Worm (Caenorhabditis elegans) whole organism, L1 larva: ENCODE data around the gene Y6E2A.7.

Experiments used
- C04F5.9 ChIP-seq: sonication (generic microtip); optimal IDR thresholded peaks from 2 replicates; lab custom pipeline; 2016; ENCODE audit warnings: missing genetic modification characterization, missing compliant biosample characterization
- ama-1 ChIP-seq: fragments of 150-350 bp; optimal IDR thresholded peaks from 2 replicates; lab custom pipeline; 2014
- egl-27 ChIP-seq, 2 experiments: fragments of 150-350 bp in 1 of 2; sonication (generic microtip); optimal IDR thresholded peaks; 3 replicates each; lab custom pipeline; 2017 to 2018; ENCODE audit warnings: missing biosample characterization in 2 of 2, missing genetic modification characterization in 2 of 2, missing genetic modification reagents in 2 of 2
- isw-1 ChIP-seq: fragments of 200-800 bp; sonication (Bioruptor generic); IDR thresholded peaks from 2 replicates; pipeline ENCODE4 v1.3.6; 2022; ENCODE audit warnings: missing genetic modification characterization, missing compliant biosample characterization
- jun-1 ChIP-seq: fragments of 150-350 bp; optimal IDR thresholded peaks from 2 replicates; lab custom pipeline; 2014; ENCODE audit warnings: missing biosample characterization, missing genetic modification reagents, missing genetic modification characterization
- lin-13 ChIP-seq: fragments of 150-350 bp; optimal IDR thresholded peaks from 2 replicates; lab custom pipeline; 2014; ENCODE audit warnings: missing biosample characterization, missing genetic modification reagents, missing genetic modification characterization
- lin-15B ChIP-seq: fragments of 150-350 bp; sonication (generic microtip); optimal IDR thresholded peaks from 3 replicates; lab custom pipeline; 2014; ENCODE audit warnings: missing biosample characterization, missing genetic modification characterization
- lin-39 ChIP-seq: fragments of 150-350 bp; optimal IDR thresholded peaks from 2 replicates; lab custom pipeline; 2014; ENCODE audit warnings: missing biosample characterization, missing genetic modification reagents, missing genetic modification characterization
- nhr-76 ChIP-seq: sonication (generic microtip); optimal IDR thresholded peaks from 2 replicates; lab custom pipeline; 2017; ENCODE audit warnings: missing biosample characterization, missing genetic modification characterization
- nhr-77 ChIP-seq: fragments of 150-350 bp; optimal IDR thresholded peaks from 2 replicates; lab custom pipeline; 2014; ENCODE audit warnings: missing biosample characterization, missing genetic modification characterization

DNA sequence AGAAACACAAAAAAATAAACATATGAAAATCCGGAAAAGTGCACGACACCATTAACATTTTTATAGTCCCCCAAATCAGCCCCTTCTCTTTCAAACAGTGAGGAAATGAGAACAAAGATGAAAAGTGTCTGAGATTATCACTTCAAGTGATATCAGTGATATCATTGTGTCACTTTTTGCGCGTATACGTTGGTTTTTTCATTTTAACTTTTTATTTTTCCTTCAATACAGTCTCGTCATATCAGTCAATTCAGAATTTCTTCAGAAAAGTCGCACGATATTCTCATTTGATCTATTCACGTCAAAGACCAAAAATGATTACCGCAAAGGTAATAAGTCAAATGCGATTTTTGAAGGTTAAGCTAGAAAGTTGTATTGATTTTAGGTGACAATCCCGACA is 14.9 kb upstream of the Y6E2A.7 start, which contains the start of gene twk-34:
- TF ChIP-seq nhr-76 (tag; lab: Kevin White, UChicago) (no peak), lin-13 (no peak), egl-27 (tag; optimal IDR thresholded peaks at IDR 0.05; lab: Kevin White, UChicago) (no peak), isw-1 (GFP tag; lab: Robert Waterston, UW) (no peak), lin-39 (tag; lab: Kevin White, UChicago) (no peak), ama-1 (lab: Kevin White, UChicago) (no peak), C04F5.9 (tag; lab: Kevin White, UChicago) (no peak), jun-1 (tag; lab: Kevin White, UChicago) (no peak), nhr-77 (tag; lab: Kevin White, UChicago) (no peak), lin-15B (tag; lab: Kevin White, UChicago) (no peak)
